Fruit fly (Drosophila melanogaster) whole organism, pupa: ENCODE results near the gene CG9702.

Source experiments
- CG10348 ChIP-seq: fragments of 200-800 bp; sonication (Bioruptor generic); IDR thresholded peaks from 2 replicates; pipeline ENCODE4 v1.3.6; 2022; ENCODE audit warnings: missing biosample characterization, missing genetic modification characterization
- CG12605 ChIP-seq: fragments of 200-800 bp; sonication (Bioruptor generic); IDR thresholded peaks from 2 replicates; pipeline ENCODE4 v1.3.6; 2022; ENCODE audit warnings: missing biosample characterization, missing genetic modification characterization
- CG13204 ChIP-seq: fragments of 200-800 bp; sonication (Bioruptor generic); optimal IDR thresholded peaks from 2 replicates; lab custom pipeline; 2018; ENCODE audit warnings: missing biosample characterization, mild to moderate bottlenecking, missing genetic modification characterization, moderate library complexity
- CG14655 ChIP-seq: fragments of 200-800 bp; sonication (Bioruptor generic); optimal IDR thresholded peaks from 3 replicates; lab custom pipeline; 2017; ENCODE audit warnings: mild to moderate bottlenecking, missing biosample characterization, missing genetic modification reagents, missing genetic modification characterization
- CG15710 ChIP-seq: fragments of 200-800 bp; sonication (Bioruptor generic); optimal IDR thresholded peaks from 2 replicates; lab custom pipeline; 2018; ENCODE audit warnings: missing biosample characterization, mild to moderate bottlenecking, missing genetic modification characterization, moderate library complexity
- CG17806 ChIP-seq: fragments of 200-800 bp; sonication (Bioruptor generic); optimal IDR thresholded peaks from 2 replicates; lab custom pipeline; 2018; ENCODE audit warnings: missing biosample characterization, mild to moderate bottlenecking, missing genetic modification characterization, moderate library complexity
- CG32121 ChIP-seq: fragments of 200-800 bp; sonication (Bioruptor generic); IDR thresholded peaks from 2 replicates; pipeline ENCODE4 v1.3.6; 2022; ENCODE audit warnings: missing biosample characterization, missing genetic modification characterization
- CG34367 ChIP-seq: fragments of 200-800 bp; sonication (Bioruptor generic); optimal IDR thresholded peaks from 2 replicates; lab custom pipeline; 2018; ENCODE audit warnings: missing biosample characterization, mild to moderate bottlenecking, missing genetic modification characterization
- CG4496 ChIP-seq: fragments of 200-800 bp; sonication (Bioruptor generic); IDR thresholded peaks from 3 replicates; pipeline ENCODE4 v1.3.6; 2022; ENCODE audit warnings: missing biosample characterization, missing genetic modification characterization
- CG8159 ChIP-seq: fragments of 200-800 bp; sonication (Bioruptor generic); optimal IDR thresholded peaks from 3 replicates; lab custom pipeline; 2018; ENCODE audit warnings: missing biosample characterization, mild to moderate bottlenecking, missing genetic modification characterization, moderate library complexity
- CG8301 ChIP-seq: fragments of 200-800 bp; sonication (Bioruptor generic); optimal IDR thresholded peaks from 2 replicates; lab custom pipeline; 2018; ENCODE audit warnings: missing biosample characterization, mild to moderate bottlenecking, missing genetic modification characterization
- CG9948 ChIP-seq: fragments of 200-800 bp; sonication (Bioruptor generic); optimal IDR thresholded peaks from 2 replicates; lab custom pipeline; 2018; ENCODE audit warnings: missing biosample characterization, mild to moderate bottlenecking, missing genetic modification characterization, moderate library complexity
- D1 ChIP-seq: fragments of 200-800 bp; sonication (Bioruptor generic); optimal IDR thresholded peaks from 2 replicates; lab custom pipeline; 2018; ENCODE audit warnings: missing biosample characterization, mild to moderate bottlenecking, missing genetic modification characterization, moderate library complexity
- EcR ChIP-seq: fragments of 200-800 bp; sonication (Bioruptor generic); optimal IDR thresholded peaks from 3 replicates; lab custom pipeline; 2019; ENCODE audit warnings: missing biosample characterization, missing genetic modification characterization, mild to moderate bottlenecking, moderate library complexity, missing genetic modification reagents
- Ets98B ChIP-seq: fragments of 200-800 bp; sonication (Bioruptor generic); IDR thresholded peaks from 2 replicates; pipeline ENCODE4 v1.3.6; 2022; ENCODE audit warnings: missing biosample characterization, missing genetic modification characterization
- Pif1A ChIP-seq: fragments of 200-800 bp; sonication (Bioruptor generic); optimal IDR thresholded peaks from 3 replicates; lab custom pipeline; 2016; ENCODE audit warnings: missing biosample characterization, missing genetic modification characterization
- Pif1B ChIP-seq: fragments of 200-800 bp; sonication (Bioruptor generic); optimal IDR thresholded peaks from 3 replicates; lab custom pipeline; 2016; ENCODE audit warnings: missing biosample characterization, missing genetic modification characterization
- Snoo ChIP-seq: fragments of 200-800 bp; sonication (Bioruptor generic); optimal IDR thresholded peaks from 3 replicates; lab custom pipeline; 2017; ENCODE audit warnings: missing biosample characterization, mild to moderate bottlenecking, missing genetic modification characterization, inconsistent platforms
- fd96Ca ChIP-seq: fragments of 200-800 bp; sonication (Bioruptor generic); IDR thresholded peaks from 3 replicates; pipeline ENCODE4 v1.3.6; 2022; ENCODE audit warnings: missing biosample characterization, missing genetic modification characterization
- gl ChIP-seq: fragments of 200-800 bp; sonication (Bioruptor generic); optimal IDR thresholded peaks from 2 replicates; lab custom pipeline; 2018; ENCODE audit warnings: missing biosample characterization, mild to moderate bottlenecking, missing genetic modification characterization
- rn ChIP-seq: fragments of 200-800 bp; sonication (Bioruptor generic); IDR thresholded peaks from 2 replicates; pipeline ENCODE4 v1.3.6; 2022; ENCODE audit warnings: missing biosample characterization, missing genetic modification characterization

Gene CG9702

DNA sequence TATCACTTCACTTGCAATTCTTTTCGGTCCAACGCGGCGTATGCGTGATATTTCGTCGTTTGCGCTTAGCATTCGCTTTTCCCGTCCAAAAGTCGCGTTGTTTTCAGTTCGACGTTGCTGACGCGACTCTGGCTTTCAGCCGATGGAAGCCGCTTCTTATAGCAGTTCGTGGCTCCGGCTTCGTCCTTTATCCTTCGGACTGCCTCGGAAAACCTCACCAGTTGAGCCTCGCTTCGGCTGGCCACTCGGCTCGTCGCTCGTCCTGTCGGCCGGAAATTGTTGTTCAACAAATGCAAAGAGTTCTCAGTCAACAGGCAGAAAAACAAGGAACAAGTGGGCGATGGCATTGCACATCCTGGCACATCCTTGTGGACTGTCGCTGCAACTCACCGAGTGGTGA, 19.2 kb upstream of the CG9702 start, which contains the start of gene CG34155:
Gene CG34155, minus strand, starts transcription at position 130 of the 400 bp plus-strand sequence.
- no peak for TF ChIP-seq CG9948 (tag; lab: Kevin White, UChicago)
- TF ChIP-seq CG12605 (GFP tag; lab: Robert Waterston, UW) = no peak
- no peak for TF ChIP-seq Pif1B (GFP tag; lab: Kevin White, UChicago)
- TF ChIP-seq Ets98B (GFP tag; lab: Robert Waterston, UW) = no peak
- TF ChIP-seq CG4496 (GFP tag; lab: Robert Waterston, UW) = no peak
- TF ChIP-seq fd96Ca (GFP tag; lab: Robert Waterston, UW) = no peak
- TF ChIP-seq CG14655 (GFP tag; lab: Kevin White, UChicago) = no peak
- no peak for TF ChIP-seq Snoo (tag; lab: Kevin White, UChicago)
- no peak for TF ChIP-seq rn (GFP tag; lab: Robert Waterston, UW)
- TF ChIP-seq Pif1A = no peak
- TF ChIP-seq gl (tag; lab: Kevin White, UChicago) = no peak
- no peak for TF ChIP-seq CG10348 (GFP tag; lab: Robert Waterston, UW)
- no peak for TF ChIP-seq CG15710 (tag; lab: Kevin White, UChicago)
- no peak for TF ChIP-seq D1 (tag; lab: Kevin White, UChicago)
- TF ChIP-seq CG8159 (tag; lab: Kevin White, UChicago) = no peak
- TF ChIP-seq CG32121 (GFP tag; lab: Robert Waterston, UW) = no peak
- no peak for TF ChIP-seq CG8301 (tag; lab: Kevin White, UChicago)
- TF ChIP-seq EcR (GFP tag; lab: Kevin White, UChicago) = no peak
- TF ChIP-seq CG17806 = no peak

- no peak for TF ChIP-seq gl (tag; lab: Kevin White, UChicago)
- TF ChIP-seq CG17806 = no peak
- TF ChIP-seq EcR (GFP tag; lab: Kevin White, UChicago) = no peak
- no peak for TF ChIP-seq CG12605 (GFP tag; lab: Robert Waterston, UW)
- TF ChIP-seq Pif1A = no peak
- no peak for TF ChIP-seq D1 (tag; lab: Kevin White, UChicago)
- TF ChIP-seq CG8301 (tag; lab: Kevin White, UChicago) = no peak
- no peak for TF ChIP-seq CG15710 (tag; lab: Kevin White, UChicago)
- no peak for TF ChIP-seq Snoo (tag; lab: Kevin White, UChicago)
- no peak for TF ChIP-seq CG9948 (tag; lab: Kevin White, UChicago)
- no peak for TF ChIP-seq CG10348 (GFP tag; lab: Robert Waterston, UW)
- no peak for TF ChIP-seq CG4496 (GFP tag; lab: Robert Waterston, UW)
- TF ChIP-seq CG13204 (GFP tag; lab: Kevin White, UChicago) = no peak
These were observed 18.0 kb upstream of the CG9702 start for dm6 chr3R:30561207-30561606.

DNA sequence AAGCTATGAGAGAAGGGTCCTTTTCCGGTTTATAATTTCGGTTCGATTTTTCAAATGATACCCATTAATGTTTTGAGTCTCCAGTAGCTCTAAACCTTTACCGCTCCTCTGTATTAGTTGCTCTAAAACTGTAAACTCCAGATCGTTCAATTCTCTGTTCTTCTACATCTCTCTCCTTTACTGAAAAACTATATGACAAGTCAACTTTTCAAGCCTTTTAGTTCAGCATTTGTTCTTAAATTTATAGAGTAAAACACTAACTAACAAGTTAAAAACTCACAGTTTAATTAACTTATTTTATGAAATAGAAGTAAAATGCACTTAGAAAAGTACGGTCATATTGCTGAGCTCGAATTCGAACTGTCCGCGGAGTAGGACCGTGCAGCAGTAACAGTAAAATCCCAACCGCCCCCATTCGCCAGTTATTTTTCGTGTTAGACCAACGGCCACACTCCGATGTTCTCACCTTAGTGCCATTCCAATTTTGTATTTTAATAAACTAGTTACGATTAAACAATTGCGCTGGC, 16.4 kb upstream of the CG9702 start:
- no peak for TF ChIP-seq CG10348 (GFP tag; lab: Robert Waterston, UW)
- TF ChIP-seq CG8301 (tag; lab: Kevin White, UChicago) = no peak
- no peak for TF ChIP-seq CG34367 (tag; lab: Kevin White, UChicago)
- TF ChIP-seq CG13204 (GFP tag; lab: Kevin White, UChicago) = no peak
- no peak for TF ChIP-seq CG15710 (tag; lab: Kevin White, UChicago)
- TF ChIP-seq CG8159 (tag; lab: Kevin White, UChicago) = no peak
- TF ChIP-seq Snoo (tag; lab: Kevin White, UChicago) = no peak
- no peak for TF ChIP-seq CG9948 (tag; lab: Kevin White, UChicago)
- TF ChIP-seq CG4496 (GFP tag; lab: Robert Waterston, UW) = no peak
- no peak for TF ChIP-seq fd96Ca (GFP tag; lab: Robert Waterston, UW)
- TF ChIP-seq CG17806 = no peak
- no peak for TF ChIP-seq Pif1B (GFP tag; lab: Kevin White, UChicago)
- no peak for TF ChIP-seq CG14655 (GFP tag; lab: Kevin White, UChicago)
- no peak for TF ChIP-seq D1 (tag; lab: Kevin White, UChicago)
- no peak for TF ChIP-seq gl (tag; lab: Kevin White, UChicago)
- no peak for TF ChIP-seq CG32121 (GFP tag; lab: Robert Waterston, UW)
- no peak for TF ChIP-seq Pif1A

DNA sequence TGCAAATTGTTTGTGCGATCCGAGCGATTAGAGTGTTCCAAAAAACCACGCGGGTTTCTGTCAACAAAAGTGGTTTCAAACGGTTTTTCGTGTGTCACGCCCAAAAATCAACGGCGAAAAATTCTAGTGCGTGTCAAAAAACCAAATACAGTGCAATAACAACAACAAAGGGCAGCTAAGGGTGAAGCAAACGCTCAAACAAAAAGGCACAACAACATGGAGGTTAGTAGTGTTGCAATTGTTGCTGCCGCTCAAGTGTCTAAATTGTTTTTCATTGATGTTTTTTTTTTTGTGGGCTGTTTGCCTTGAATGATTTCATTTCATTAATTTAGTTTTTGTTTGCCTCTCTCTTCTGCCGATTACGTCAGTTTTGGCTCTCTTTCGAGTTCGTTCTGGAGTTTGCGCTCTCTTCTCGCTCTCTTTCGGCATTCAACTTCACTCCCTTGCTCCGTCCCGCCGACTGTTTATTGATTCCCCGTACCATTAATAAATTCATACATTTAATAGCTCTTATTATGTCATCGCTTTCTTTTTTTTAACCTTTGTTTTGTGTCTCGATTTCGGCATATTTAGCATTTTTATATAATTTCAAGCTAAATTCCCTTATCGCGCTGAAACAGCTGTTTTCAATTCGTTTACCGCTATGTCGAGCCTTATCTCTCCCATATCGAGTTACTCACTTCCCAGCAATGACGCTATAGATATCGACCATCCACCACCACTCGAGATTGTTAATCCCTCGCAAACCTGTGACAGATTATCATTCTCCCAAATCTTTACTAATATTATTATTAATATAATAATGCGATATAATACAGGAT, 15.8 kb upstream of the CG9702 start:
- TF ChIP-seq D1 (tag; lab: Kevin White, UChicago) = no peak
- TF ChIP-seq CG32121 (GFP tag; lab: Robert Waterston, UW) = no peak
- peak; percentile 20 for TF ChIP-seq EcR (GFP tag; lab: Kevin White, UChicago)
- no peak for TF ChIP-seq CG14655 (GFP tag; lab: Kevin White, UChicago)
- TF ChIP-seq CG9948 (tag; lab: Kevin White, UChicago) = no peak
- no peak for TF ChIP-seq CG10348 (GFP tag; lab: Robert Waterston, UW)
- TF ChIP-seq Snoo (tag; lab: Kevin White, UChicago) = no peak
- no peak for TF ChIP-seq CG13204 (GFP tag; lab: Kevin White, UChicago)
- TF ChIP-seq Pif1A = no peak
- no peak for TF ChIP-seq CG17806
- no peak for TF ChIP-seq Pif1B (GFP tag; lab: Kevin White, UChicago)
- no peak for TF ChIP-seq CG34367 (tag; lab: Kevin White, UChicago)
- TF ChIP-seq CG8301 (tag; lab: Kevin White, UChicago) = no peak
- no peak for TF ChIP-seq Ets98B (GFP tag; lab: Robert Waterston, UW)
- TF ChIP-seq CG4496 (GFP tag; lab: Robert Waterston, UW) = no peak
- no peak for TF ChIP-seq CG8159 (tag; lab: Kevin White, UChicago)
- peak; percentile 29; the same call in 1 of the 3 replicates for TF ChIP-seq fd96Ca (GFP tag; lab: Robert Waterston, UW)

DNA sequence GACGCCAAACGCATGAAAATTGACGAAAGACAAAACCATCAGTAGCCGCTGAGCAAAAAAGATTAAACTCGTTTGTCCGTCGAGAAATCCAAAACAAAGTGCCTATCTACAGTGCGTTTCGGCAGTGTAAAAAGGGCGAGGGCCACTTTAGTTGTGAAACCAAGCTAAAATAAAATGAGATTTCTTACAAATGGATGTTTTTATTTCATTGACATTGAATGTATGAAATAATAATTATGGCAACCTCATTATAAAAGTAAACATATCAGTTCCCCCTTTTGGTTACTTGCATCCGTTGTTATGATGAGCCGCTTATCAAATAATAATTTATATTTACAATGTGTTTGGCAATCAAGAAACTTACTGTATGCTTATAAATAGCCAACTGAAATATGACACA, 14.8 kb upstream of the CG9702 start:
- no peak for TF ChIP-seq CG9948 (tag; lab: Kevin White, UChicago)
- peak; percentile 13; the same call in 1 of the 2 replicates for TF ChIP-seq CG32121 (GFP tag; lab: Robert Waterston, UW)
- TF ChIP-seq CG13204 (GFP tag; lab: Kevin White, UChicago) = no peak
- no peak for TF ChIP-seq CG15710 (tag; lab: Kevin White, UChicago)
- TF ChIP-seq CG12605 (GFP tag; lab: Robert Waterston, UW) = no peak
- TF ChIP-seq EcR (GFP tag; lab: Kevin White, UChicago) = no peak
- no peak for TF ChIP-seq D1 (tag; lab: Kevin White, UChicago)
- TF ChIP-seq CG8301 (tag; lab: Kevin White, UChicago) = no peak
- TF ChIP-seq CG8159 (tag; lab: Kevin White, UChicago) = peak; percentile 0
- TF ChIP-seq Snoo (tag; lab: Kevin White, UChicago) = no peak
- no peak for TF ChIP-seq Ets98B (GFP tag; lab: Robert Waterston, UW)
- no peak for TF ChIP-seq gl (tag; lab: Kevin White, UChicago)
- 0 out of 3 replicates have a peak, but pooled peaks have one; percentile 25 for TF ChIP-seq CG4496 (GFP tag; lab: Robert Waterston, UW)
- TF ChIP-seq rn (GFP tag; lab: Robert Waterston, UW) = no peak
- no peak for TF ChIP-seq CG10348 (GFP tag; lab: Robert Waterston, UW)
- TF ChIP-seq CG34367 (tag; lab: Kevin White, UChicago) = no peak
- TF ChIP-seq fd96Ca (GFP tag; lab: Robert Waterston, UW) = no peak
- TF ChIP-seq CG17806 = no peak
- no peak for TF ChIP-seq Pif1A
- TF ChIP-seq CG14655 (GFP tag; lab: Kevin White, UChicago) = peak; percentile 6
- TF ChIP-seq Pif1B (GFP tag; lab: Kevin White, UChicago) = no peak
